Worm (Caenorhabditis elegans): ENCODE data around the gene cnc-6.
A peak's percentile ranks its signal among the peaks of the same experiment; 100 is the strongest.

cnc-6 gene

DNA sequence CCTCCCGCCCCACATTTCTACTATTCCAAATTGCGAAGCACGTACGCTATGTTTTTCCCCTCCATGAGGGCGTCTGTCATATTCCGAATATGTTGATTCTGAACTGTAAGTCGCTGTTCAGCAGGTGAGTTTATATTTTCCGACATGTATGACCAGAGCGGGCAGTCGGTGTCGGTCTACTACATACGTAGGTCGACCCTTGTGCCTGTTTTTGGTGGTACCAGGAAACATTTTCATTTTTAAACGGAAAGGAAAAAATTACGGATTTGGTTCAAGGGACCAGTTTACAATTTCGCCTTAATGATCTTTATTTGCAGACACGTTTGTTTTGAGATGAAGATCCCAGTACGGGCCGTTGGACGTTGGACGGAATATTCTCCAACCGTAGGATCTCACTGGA is 4.7 kb upstream of the cnc-6 start, which contains the start of gene Y46E12A.2:
TSS of gene Y46E12A.2 (plus strand) at position 301 of the 400 bp plus-strand sequence.
- TF ChIP-seq pha-4 (tag; optimal IDR thresholded peaks at IDR 0.05): no peak
- no peak for TF ChIP-seq pqm-1 (tag; optimal IDR thresholded peaks at IDR 0.05)
- TF ChIP-seq jun-1 (tag; optimal IDR thresholded peaks at IDR 0.05): no peak
- no peak for TF ChIP-seq ceh-28 (tag; optimal IDR thresholded peaks at IDR 0.05)

DNA sequence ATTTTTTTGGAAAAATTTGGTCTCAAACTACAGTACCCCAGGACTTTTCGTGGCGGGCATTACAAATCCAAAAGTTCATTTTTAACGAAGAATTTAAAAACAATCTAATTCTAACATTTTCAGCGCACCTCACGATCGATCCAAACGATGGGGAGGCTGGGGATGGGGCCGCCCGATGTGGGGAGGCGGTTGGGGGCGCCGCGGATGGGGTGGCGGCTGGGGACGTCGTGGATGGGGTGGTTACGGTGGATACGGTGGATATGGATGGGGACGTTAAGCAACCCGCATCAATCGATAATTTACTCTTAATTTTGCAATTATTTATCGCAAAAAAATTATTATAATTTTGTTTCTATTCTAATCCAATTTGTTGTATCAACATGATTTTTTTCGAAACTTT is 1.1 kb downstream of the cnc-6 start:
- TF ChIP-seq skn-1 (tag; optimal IDR thresholded peaks at IDR 0.05): no peak
- TF ChIP-seq mdl-1 (tag; optimal IDR thresholded peaks at IDR 0.05): no peak
- no peak for TF ChIP-seq sea-2 (GFP tag; optimal IDR thresholded peaks at IDR 0.05)

DNA sequence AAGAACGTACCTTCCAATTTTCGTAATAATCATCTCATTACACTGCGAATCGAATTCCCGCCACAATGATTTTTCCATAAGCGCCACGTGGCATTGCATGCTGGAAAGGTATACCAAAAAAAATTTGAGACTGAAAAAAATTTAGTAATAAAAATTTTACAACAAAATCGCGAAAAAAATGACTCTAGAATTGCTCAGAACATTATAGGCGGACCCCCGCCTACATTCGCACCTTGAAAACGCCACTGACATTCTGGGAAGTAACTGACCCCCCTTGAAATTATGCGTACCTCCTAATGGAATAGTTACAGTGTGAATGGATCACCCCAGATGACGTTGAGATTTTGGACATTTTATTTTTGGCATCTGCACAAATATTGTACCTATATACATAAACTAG is 6.7 kb downstream of the cnc-6 start, which contains the start of gene tbx-43:
TSS of gene tbx-43 (minus strand) at position 101 of the 400 bp plus-strand sequence.
- TF ChIP-seq fkh-10 (GFP tag; optimal IDR thresholded peaks at IDR 0.05) (no peak), ZK546.5 (tag; optimal IDR thresholded peaks at IDR 0.05) (no peak), elt-2 (tag; optimal IDR thresholded peaks at IDR 0.05) (no peak), daf-12 (tag; optimal IDR thresholded peaks at IDR 0.05) (no peak), nhr-12 (tag; optimal IDR thresholded peaks at IDR 0.05) (no peak), unc-39 (tag; optimal IDR thresholded peaks at IDR 0.05) (no peak), aly-2 (tag; optimal IDR thresholded peaks at IDR 0.05) (no peak), lsy-12 (tag; optimal IDR thresholded peaks at IDR 0.05) (no peak), ceh-82 (tag; optimal IDR thresholded peaks at IDR 0.05) (no peak), snpc-4 (tag; optimal IDR thresholded peaks at IDR 0.05) (no peak), eor-1 (tag; optimal IDR thresholded peaks at IDR 0.05) (no peak), egl-5 (tag; optimal IDR thresholded peaks at IDR 0.05) (no peak), fkh-2 (tag; optimal IDR thresholded peaks at IDR 0.05) (no peak)

DNA sequence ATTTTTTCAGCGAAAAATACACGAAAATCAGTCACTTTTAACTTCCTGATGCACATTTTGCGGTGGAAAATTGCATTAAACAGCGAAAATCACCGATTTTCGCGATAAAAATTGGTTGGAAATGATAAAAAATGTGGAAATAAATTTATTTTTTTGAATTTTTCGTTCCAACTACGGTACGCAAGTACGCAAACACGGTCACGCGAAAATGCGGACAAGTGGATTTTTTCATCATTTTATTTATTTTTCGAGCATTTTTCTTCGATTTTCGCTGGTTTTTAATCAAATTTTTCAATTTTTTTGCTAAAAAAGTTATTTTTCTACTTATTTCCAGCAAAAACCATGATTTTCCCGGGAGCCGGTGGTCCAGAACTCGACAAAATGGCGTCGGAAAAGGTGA is 14.1 kb downstream of the cnc-6 start, which contains the start of gene Y39A3CL.3:
TSS of gene Y39A3CL.3 (plus strand) at position 335 of the 400 bp plus-strand sequence.
- peak; percentile 12 for TF ChIP-seq lin-15B (tag; optimal IDR thresholded peaks at IDR 0.05)
- no peak for TF ChIP-seq daf-12 (tag; optimal IDR thresholded peaks at IDR 0.05)
- TF ChIP-seq nfya-1 (tag; optimal IDR thresholded peaks at IDR 0.05; ENCODE audit: insufficient read depth): peak; percentile 55
- TF ChIP-seq pha-4 (tag; optimal IDR thresholded peaks at IDR 0.05): peak; percentile 34
- TF ChIP-seq nhr-23 (tag; optimal IDR thresholded peaks at IDR 0.05): peak; percentile 2
- no peak for TF ChIP-seq nhr-237 (tag; optimal IDR thresholded peaks at IDR 0.05)

DNA sequence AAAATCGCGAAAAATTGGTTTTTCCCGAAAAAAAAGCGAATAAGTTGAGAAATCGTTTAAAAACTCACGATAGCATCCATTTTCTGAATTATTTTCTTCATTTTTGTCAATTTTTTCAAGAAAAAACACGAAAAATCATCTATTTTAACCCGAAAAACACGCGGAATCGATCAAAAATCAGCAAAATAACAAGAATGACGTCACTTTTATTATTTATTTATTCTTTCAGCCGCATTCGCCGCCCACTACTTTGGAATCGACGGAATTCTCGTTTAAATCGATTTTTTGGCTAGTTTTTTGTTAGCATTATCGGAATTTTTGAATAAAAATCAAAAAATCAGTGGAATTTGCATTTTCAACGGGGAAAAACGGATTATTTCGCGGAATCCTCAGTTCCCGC is 14.6 kb downstream of the cnc-6 start, which contains the start of gene Y39A3CL.4:
TSS of gene Y39A3CL.4 (minus strand) at position 101 of the 400 bp plus-strand sequence.
- no peak for TF ChIP-seq ZK546.5 (tag; optimal IDR thresholded peaks at IDR 0.05)
- TF ChIP-seq nhr-43 (tag; optimal IDR thresholded peaks at IDR 0.05; ENCODE audit: poor library complexity, severe bottlenecking): no peak
- no peak for TF ChIP-seq nhr-11 (tag; optimal IDR thresholded peaks at IDR 0.05)
- no peak for TF ChIP-seq egl-5 (tag; optimal IDR thresholded peaks at IDR 0.05)
- TF ChIP-seq nhr-25 (tag; optimal IDR thresholded peaks at IDR 0.05): no peak
- TF ChIP-seq zag-1 (tag; optimal IDR thresholded peaks at IDR 0.05): no peak
- no peak for TF ChIP-seq ceh-16 (tag; optimal IDR thresholded peaks at IDR 0.05)
- no peak for TF ChIP-seq sea-2 (GFP tag; optimal IDR thresholded peaks at IDR 0.05)
- no peak for TF ChIP-seq daf-12 (tag; optimal IDR thresholded peaks at IDR 0.05)
- no peak for TF ChIP-seq ama-1 (optimal IDR thresholded peaks at IDR 0.05)

DNA sequence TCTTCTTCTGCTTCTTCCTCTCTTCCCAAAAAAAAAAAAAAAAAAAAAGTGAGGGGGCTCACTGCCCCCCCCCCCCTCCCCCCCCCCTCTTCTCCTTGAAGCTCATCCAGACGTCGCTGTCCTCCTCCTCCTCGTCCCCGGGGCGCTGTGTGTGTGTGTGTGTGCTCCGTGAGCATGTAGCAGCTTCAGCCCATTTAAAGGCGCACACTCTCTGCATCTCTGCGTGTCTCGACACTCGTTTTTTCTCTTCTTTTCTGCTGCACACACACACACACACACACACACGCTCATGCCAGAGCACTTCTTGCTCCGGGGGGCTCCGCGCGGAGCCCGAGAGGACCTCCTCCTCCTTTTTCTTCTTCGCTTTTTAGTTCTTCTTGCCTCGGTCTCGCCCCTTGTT is 22.5 kb downstream of the cnc-6 start:
- TF ChIP-seq elt-3 (tag; optimal IDR thresholded peaks at IDR 0.05): no peak
- TF ChIP-seq nhr-43 (tag; optimal IDR thresholded peaks at IDR 0.05; ENCODE audit: poor library complexity, severe bottlenecking): no peak
- peak; percentile 5 for TF ChIP-seq snpc-4 (tag; optimal IDR thresholded peaks at IDR 0.05)
- peak; percentile 75 for TF ChIP-seq nfya-1 (tag; optimal IDR thresholded peaks at IDR 0.05; ENCODE audit: insufficient read depth)
- TF ChIP-seq fkh-2 (tag; optimal IDR thresholded peaks at IDR 0.05): no peak
- peak; percentile 41 for TF ChIP-seq fkh-10 (GFP tag; optimal IDR thresholded peaks at IDR 0.05)
- TF ChIP-seq ceh-82 (tag; optimal IDR thresholded peaks at IDR 0.05): peak; percentile 33
- no peak for TF ChIP-seq nhr-28 (tag; optimal IDR thresholded peaks at IDR 0.05)
- TF ChIP-seq ztf-4 (tag; optimal IDR thresholded peaks at IDR 0.05): no peak
- no peak for TF ChIP-seq nhr-23 (tag; optimal IDR thresholded peaks at IDR 0.05)
- peak; percentile 40 for TF ChIP-seq lin-15B (tag; optimal IDR thresholded peaks at IDR 0.05)
- TF ChIP-seq nhr-11 (tag; optimal IDR thresholded peaks at IDR 0.05): peak; percentile 42
- TF ChIP-seq egl-27 (tag; optimal IDR thresholded peaks at IDR 0.05): no peak
- TF ChIP-seq ceh-28 (tag; optimal IDR thresholded peaks at IDR 0.05): no peak
- TF ChIP-seq nhr-67 (tag; optimal IDR thresholded peaks at IDR 0.05): no peak
- no peak for TF ChIP-seq elt-1 (tag; optimal IDR thresholded peaks at IDR 0.05)
- TF ChIP-seq skn-1 (tag; optimal IDR thresholded peaks at IDR 0.05): no peak
- TF ChIP-seq pqm-1 (tag; optimal IDR thresholded peaks at IDR 0.05): no peak
- no peak for TF ChIP-seq sea-2 (GFP tag; optimal IDR thresholded peaks at IDR 0.05)
- TF ChIP-seq lin-39 (tag; optimal IDR thresholded peaks at IDR 0.05): peak; percentile 56
- no peak for TF ChIP-seq lsy-12 (tag; optimal IDR thresholded peaks at IDR 0.05)
- peak; percentile 15 for TF ChIP-seq tbx-2 (tag; optimal IDR thresholded peaks at IDR 0.05)
- TF ChIP-seq nhr-25 (tag; optimal IDR thresholded peaks at IDR 0.05): no peak
- no peak for TF ChIP-seq ZK546.5 (tag; optimal IDR thresholded peaks at IDR 0.05)
- no peak for TF ChIP-seq jun-1 (tag; optimal IDR thresholded peaks at IDR 0.05)
